Worm (Caenorhabditis elegans) whole organism, L4/young adult: ENCODE results near the gene F28E10.4.

ENCODE experiments used
- W03F9.2 ChIP-seq: fragments of 150-350 bp; optimal IDR thresholded peaks from 2 replicates; lab custom pipeline; 2014; ENCODE audit warnings: missing biosample characterization, missing genetic modification characterization
- dao-5 ChIP-seq: sonication (generic microtip); optimal IDR thresholded peaks from 2 replicates; lab custom pipeline; 2016; ENCODE audit warnings: missing genotype, missing genetic modification characterization, moderate library complexity, missing compliant biosample characterization
- him-1 ChIP-seq: sonication (generic microtip); optimal IDR thresholded peaks from 2 replicates; lab custom pipeline; 2016; ENCODE audit warnings: missing genotype, missing genetic modification reagents, missing genetic modification characterization, missing compliant biosample characterization

DNA sequence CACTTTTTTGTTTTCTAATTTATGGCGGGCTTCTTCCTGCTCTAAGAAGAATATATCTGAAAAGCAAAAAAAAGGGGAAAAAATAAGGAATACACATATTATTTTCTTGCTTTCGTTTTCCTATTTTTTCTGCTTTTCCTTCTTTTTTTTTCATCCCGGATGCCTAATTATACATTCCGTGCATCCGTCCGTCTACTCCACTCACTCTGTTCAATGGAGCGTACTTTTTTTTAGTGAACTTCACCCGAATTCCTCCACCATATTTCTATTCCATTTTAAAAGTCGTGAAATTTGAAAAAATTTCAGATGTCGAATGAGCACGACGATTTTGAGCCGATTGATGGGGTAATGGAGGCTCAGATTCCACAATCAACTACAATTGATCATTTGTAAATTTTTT, 31.0 kb downstream of the F28E10.4 start, which contains the start of gene ZK185.2:
- TF ChIP-seq him-1 (tag; lab: Kevin White, UChicago): no peak
- no peak for TF ChIP-seq dao-5
- TF ChIP-seq W03F9.2 (tag; lab: Kevin White, UChicago): no peak
